Fruit fly (Drosophila melanogaster): Measurements from ENCODE around the gene Gale.

- TF ChIP-seq CG12605 (GFP tag; IDR thresholded peaks at IDR 0.05) (no peak), CG8301 (tag; optimal IDR thresholded peaks at IDR 0.05) (no peak), CG32121 (GFP tag; IDR thresholded peaks at IDR 0.05) (no peak), CG9948 (tag; optimal IDR thresholded peaks at IDR 0.05) (no peak), CG10348 (GFP tag; IDR thresholded peaks at IDR 0.05) (no peak), Pif1A (GFP tag; optimal IDR thresholded peaks at IDR 0.05) (no peak), gl (tag; optimal IDR thresholded peaks at IDR 0.05) (no peak), rn (GFP tag; IDR thresholded peaks at IDR 0.05) (no peak), EcR (GFP tag; optimal IDR thresholded peaks at IDR 0.05) (peak; percentile 13), D1 (tag; optimal IDR thresholded peaks at IDR 0.05) (no peak)
Measured at dm6 chr3L:606490-607327, 41.6 kb upstream of the Gale start, which contains the start of gene Reg-2.
